Worm (Caenorhabditis elegans) whole organism, young adult: ENCODE measurements around the gene pfkb-1.2.

ENCODE experiments used
- C17E4.6 ChIP-seq: fragments of 200-800 bp; sonication (Bioruptor generic); IDR thresholded peaks from 2 replicates; pipeline ENCODE4 v1.3.6; 2022; ENCODE audit warnings: missing genetic modification reagents, missing genetic modification characterization, missing compliant biosample characterization
- ceh-79 ChIP-seq: sonication (generic microtip); optimal IDR thresholded peaks from 2 replicates; lab custom pipeline; 2017; ENCODE audit warnings: mild to moderate bottlenecking, missing genetic modification characterization, missing compliant biosample characterization
- ztf-28 ChIP-seq: fragments of 200-800 bp; sonication (Bioruptor generic); IDR thresholded peaks from 2 replicates; pipeline ENCODE4 v1.3.6; 2022; ENCODE audit warnings: missing genetic modification reagents, missing genetic modification characterization, missing compliant biosample characterization

- TF ChIP-seq ceh-79 (tag; lab: Kevin White, UChicago) (peak; percentile 36), C17E4.6 (GFP tag; lab: Robert Waterston, UW) (0 out of 2 replicates have a peak, but pooled peaks have one; percentile 8), ztf-28 (GFP tag; lab: Robert Waterston, UW) (no peak)
Measured at ce11 chrIV:5946602-5947444, 5.1 kb downstream of the pfkb-1.2 start, which contains the start of gene inx-7.
